Worm (Caenorhabditis elegans): Measurements from ENCODE around the gene Y113G7B.15.

Y113G7B.15 gene

DNA sequence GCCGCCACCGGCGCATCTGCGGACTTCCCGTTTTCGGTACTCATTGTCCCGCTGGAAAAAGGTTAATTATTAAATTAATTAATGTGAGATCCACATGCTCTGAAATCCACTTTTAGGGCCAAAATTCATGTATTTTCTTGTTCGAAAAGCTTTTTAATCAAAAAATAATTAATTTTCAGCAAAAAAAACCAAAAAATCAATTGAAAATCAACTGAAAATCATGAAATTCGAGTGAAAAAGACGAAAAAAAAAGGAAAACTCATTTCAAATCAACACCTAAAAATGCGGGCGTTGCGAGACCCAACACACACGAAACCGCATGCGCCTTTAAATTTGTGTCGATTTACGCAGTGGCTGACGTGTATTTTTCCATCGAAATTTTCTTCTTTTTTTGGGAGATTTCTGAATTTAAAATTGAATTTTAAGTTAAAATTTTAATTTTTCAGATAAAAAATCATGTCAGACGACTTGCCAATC lies 36.1 kb upstream of the Y113G7B.15 start, which contains the start of the genes prmt-1 and cdkr-3 (continued):
- TF ChIP-seq nfya-1 (tag; optimal IDR thresholded peaks at IDR 0.05; ENCODE audit: insufficient read depth) (peak; percentile 65), nhr-76 (tag; optimal IDR thresholded peaks at IDR 0.05) (no peak), nhr-77 (tag; optimal IDR thresholded peaks at IDR 0.05) (no peak), ceh-9 (tag; optimal IDR thresholded peaks at IDR 0.05) (no peak), egl-5 (tag; optimal IDR thresholded peaks at IDR 0.05) (peak; percentile 29), fkh-2 (tag; optimal IDR thresholded peaks at IDR 0.05) (no peak), fos-1 (tag; optimal IDR thresholded peaks at IDR 0.05) (no peak), ZK546.5 (tag; optimal IDR thresholded peaks at IDR 0.05) (no peak), mdl-1 (tag; optimal IDR thresholded peaks at IDR 0.05) (no peak), lsy-12 (tag; optimal IDR thresholded peaks at IDR 0.05) (no peak), sea-2 (GFP tag; optimal IDR thresholded peaks at IDR 0.05) (no peak), R02D3.7 (tag; optimal IDR thresholded peaks at IDR 0.05) (peak; percentile 87), pha-4 (tag; optimal IDR thresholded peaks at IDR 0.05) (peak; percentile 75), unc-62 (GFP tag; optimal IDR thresholded peaks at IDR 0.05) (no peak), ceh-16 (tag; optimal IDR thresholded peaks at IDR 0.05) (no peak), fkh-10 (GFP tag; optimal IDR thresholded peaks at IDR 0.05) (peak; percentile 7), eor-1 (tag; optimal IDR thresholded peaks at IDR 0.05) (no peak), aly-2 (tag; optimal IDR thresholded peaks at IDR 0.05) (no peak), ama-1 (optimal IDR thresholded peaks at IDR 0.05) (no peak), nhr-28 (tag; optimal IDR thresholded peaks at IDR 0.05) (no peak), ceh-82 (tag; optimal IDR thresholded peaks at IDR 0.05) (no peak)

ce11 chrV:20266992-20267391 lies 33.3 kb upstream of the Y113G7B.15 start, which contains the start of gene mdt-17:
Gene mdt-17 (minus strand): TSS chrV:20267247.
- TF ChIP-seq ceh-16 (tag; optimal IDR thresholded peaks at IDR 0.05) (no peak), nhr-76 (tag; optimal IDR thresholded peaks at IDR 0.05) (no peak), nhr-77 (tag; optimal IDR thresholded peaks at IDR 0.05) (no peak), fkh-2 (tag; optimal IDR thresholded peaks at IDR 0.05) (no peak), snpc-4 (tag; optimal IDR thresholded peaks at IDR 0.05) (no peak), lsy-12 (tag; optimal IDR thresholded peaks at IDR 0.05) (no peak), hmg-11 (tag; optimal IDR thresholded peaks at IDR 0.05) (no peak), nhr-237 (tag; optimal IDR thresholded peaks at IDR 0.05) (no peak), nhr-25 (tag; optimal IDR thresholded peaks at IDR 0.05) (no peak), nfya-1 (tag; optimal IDR thresholded peaks at IDR 0.05; ENCODE audit: insufficient read depth) (no peak), fkh-10 (GFP tag; optimal IDR thresholded peaks at IDR 0.05) (no peak), nhr-23 (tag; optimal IDR thresholded peaks at IDR 0.05) (no peak), nhr-43 (tag; optimal IDR thresholded peaks at IDR 0.05; ENCODE audit: poor library complexity, severe bottlenecking) (no peak), fos-1 (tag; optimal IDR thresholded peaks at IDR 0.05) (no peak), pqm-1 (tag; optimal IDR thresholded peaks at IDR 0.05) (no peak), elt-1 (tag; optimal IDR thresholded peaks at IDR 0.05) (no peak), mdl-1 (tag; optimal IDR thresholded peaks at IDR 0.05) (no peak)

DNA sequence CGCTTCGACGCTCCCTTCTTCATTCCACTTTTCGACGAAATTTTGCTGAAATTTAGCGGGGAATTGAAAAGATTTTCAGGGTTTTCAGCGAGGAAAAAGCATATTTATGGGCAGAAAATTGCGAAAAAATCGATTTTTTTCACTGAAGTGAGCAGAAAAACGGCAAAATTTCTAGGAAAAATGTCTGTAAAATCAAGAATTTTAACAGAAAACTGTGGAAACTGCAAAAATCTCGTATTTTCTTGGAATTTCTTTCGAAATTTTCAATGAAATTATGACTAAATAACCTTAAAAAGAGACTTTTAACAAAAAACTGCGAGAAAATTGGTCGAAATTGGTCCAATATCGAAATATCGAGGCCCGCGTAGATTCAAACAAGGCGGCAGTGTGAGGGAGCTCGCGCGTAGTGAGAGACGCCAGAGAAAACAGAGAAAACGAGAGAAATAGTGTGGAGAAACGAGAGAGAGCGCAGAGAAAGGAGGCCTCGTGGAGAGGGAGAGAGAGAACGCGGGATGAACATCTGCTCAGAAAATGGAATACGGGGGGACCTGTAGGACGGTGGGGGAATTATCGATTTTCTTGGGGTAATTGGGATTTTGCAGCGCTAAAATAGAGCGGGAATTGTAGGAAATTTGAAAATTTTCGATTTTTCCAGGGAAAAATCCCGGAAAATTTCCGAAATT lies 15.9 kb upstream of the Y113G7B.15 start, which contains the start of gene swsn-1:
swsn-1 (minus strand) TSS at position 51 of the 683 bp plus-strand sequence.
- TF ChIP-seq ceh-28 (tag; optimal IDR thresholded peaks at IDR 0.05) (peak; percentile 36), mml-1 (tag; optimal IDR thresholded peaks at IDR 0.05) (no peak), nhr-67 (tag; optimal IDR thresholded peaks at IDR 0.05) (no peak), lin-15B (tag; optimal IDR thresholded peaks at IDR 0.05) (peak; percentile 10), elt-1 (tag; optimal IDR thresholded peaks at IDR 0.05) (no peak), elt-3 (tag; optimal IDR thresholded peaks at IDR 0.05) (no peak), nhr-12 (tag; optimal IDR thresholded peaks at IDR 0.05) (no peak), R02D3.7 (tag; optimal IDR thresholded peaks at IDR 0.05) (no peak), nhr-25 (tag; optimal IDR thresholded peaks at IDR 0.05) (no peak), pqm-1 (tag; optimal IDR thresholded peaks at IDR 0.05) (peak; percentile 6), nhr-237 (tag; optimal IDR thresholded peaks at IDR 0.05) (no peak), pha-4 (tag; optimal IDR thresholded peaks at IDR 0.05) (no peak), fkh-2 (tag; optimal IDR thresholded peaks at IDR 0.05) (no peak), nfya-1 (tag; optimal IDR thresholded peaks at IDR 0.05; ENCODE audit: insufficient read depth) (peak; percentile 63), aly-2 (tag; optimal IDR thresholded peaks at IDR 0.05) (no peak), snpc-4 (tag; optimal IDR thresholded peaks at IDR 0.05) (no peak), ama-1 (optimal IDR thresholded peaks at IDR 0.05) (no peak), ceh-9 (tag; optimal IDR thresholded peaks at IDR 0.05) (no peak), fos-1 (tag; optimal IDR thresholded peaks at IDR 0.05) (no peak), hmg-11 (tag; optimal IDR thresholded peaks at IDR 0.05) (peak; percentile 85), egl-27 (tag; optimal IDR thresholded peaks at IDR 0.05) (no peak), ztf-11 (tag; optimal IDR thresholded peaks at IDR 0.05) (no peak)
